Worm (Caenorhabditis elegans): ENCODE results near the gene F11G11.4.

F11G11.4 gene

ce11 chrII:4883412-4883811 lies 23.0 kb downstream of the F11G11.4 start, which contains the start of gene gst-8:
Gene gst-8, plus strand, starts transcription at chrII:4883712.
- no peak for TF ChIP-seq spr-1 (tag; optimal IDR thresholded peaks at IDR 0.05)
- TF ChIP-seq dmd-6 (GFP tag; IDR thresholded peaks at IDR 0.05): 0 out of 2 replicates have a peak, but pooled peaks have one; percentile 17
- peak; percentile 9 for TF ChIP-seq dve-1 (tag; optimal IDR thresholded peaks at IDR 0.05; ENCODE audit: insufficient read depth)
- no peak for TF ChIP-seq nhr-77 (tag; optimal IDR thresholded peaks at IDR 0.05)
- TF ChIP-seq daf-16 (GFP tag; optimal IDR thresholded peaks at IDR 0.05): no peak
- TF ChIP-seq daf-16 (tag; optimal IDR thresholded peaks at IDR 0.05): peak; percentile 55
- peak; percentile 8 for TF ChIP-seq hlh-11 (tag; optimal IDR thresholded peaks at IDR 0.05)
- peak; percentile 27 for TF ChIP-seq T20F7.1 (GFP tag; optimal IDR thresholded peaks at IDR 0.05)

ce11 chrII:4884403-4884802 lies 24.0 kb downstream of the F11G11.4 start:
- TF ChIP-seq lsy-2 (tag; optimal IDR thresholded peaks at IDR 0.05) (no peak), lin-38 (GFP tag; IDR thresholded peaks at IDR 0.05) (no peak), ceh-62 (tag; optimal IDR thresholded peaks at IDR 0.05) (no peak), unc-62 (GFP tag; optimal IDR thresholded peaks at IDR 0.05 in 1 of 2) (peak in 1 of 2 experiments; percentile 65), unc-62 (tag; optimal IDR thresholded peaks at IDR 0.05) (no peak), zfp-2 (tag; optimal IDR thresholded peaks at IDR 0.05) (no peak), ces-1 (GFP tag; optimal IDR thresholded peaks at IDR 0.05) (no peak), daf-8 (GFP tag; IDR thresholded peaks at IDR 0.05) (no peak)

ce11 chrII:4885976-4886375 lies 25.6 kb downstream of the F11G11.4 start, which contains the start of gene R05F9.7:
Gene R05F9.7, plus strand, starts transcription at chrII:4886276.
- TF ChIP-seq lin-39 (tag; optimal IDR thresholded peaks at IDR 0.05): no peak
- no peak for TF ChIP-seq lim-7 (GFP tag; IDR thresholded peaks at IDR 0.05)
- no peak for TF ChIP-seq hlh-30 (tag; optimal IDR thresholded peaks at IDR 0.05; ENCODE audit: insufficient read depth)
- TF ChIP-seq daf-19 (GFP tag; conservative IDR thresholded peaks at IDR 0.05): no peak
- TF ChIP-seq spr-1 (tag; optimal IDR thresholded peaks at IDR 0.05): no peak
- TF ChIP-seq zfp-3 (GFP tag; conservative IDR thresholded peaks at IDR 0.05): no peak
- TF ChIP-seq mxl-3 (GFP tag; optimal IDR thresholded peaks at IDR 0.05): no peak
- TF ChIP-seq F37D6.2 (tag; optimal IDR thresholded peaks at IDR 0.05): no peak
- no peak for TF ChIP-seq hlh-11 (tag; optimal IDR thresholded peaks at IDR 0.05)
- TF ChIP-seq lir-3 (tag; optimal IDR thresholded peaks at IDR 0.05): no peak
- no peak for TF ChIP-seq daf-8 (GFP tag; IDR thresholded peaks at IDR 0.05)
- no peak for TF ChIP-seq unc-62 (GFP tag; optimal IDR thresholded peaks at IDR 0.05 in 1 of 2)
- TF ChIP-seq unc-62 (tag; optimal IDR thresholded peaks at IDR 0.05): no peak
- TF ChIP-seq ZK546.5 (tag; optimal IDR thresholded peaks at IDR 0.05): no peak
- no peak for TF ChIP-seq dmd-6 (GFP tag; IDR thresholded peaks at IDR 0.05)
- TF ChIP-seq fos-1 (tag; optimal IDR thresholded peaks at IDR 0.05): no peak

ce11 chrII:4888527-4889487 lies 28.4 kb downstream of the F11G11.4 start, which contains the start of gene pgm-1:
Gene pgm-1, plus strand, starts transcription at chrII:4889437.
- peak; percentile 57; the same call in 1 of the 2 replicates for TF ChIP-seq hmg-1.1 (GFP tag; IDR thresholded peaks at IDR 0.05)
- TF ChIP-seq hif-1 (tag; optimal IDR thresholded peaks at IDR 0.05): peak in 1 of 2 experiments; percentile 72
- TF ChIP-seq nhr-28 (tag; optimal IDR thresholded peaks at IDR 0.05): peak; percentile 97
- peak; percentile 9 for TF ChIP-seq mep-1 (tag; optimal IDR thresholded peaks at IDR 0.05)
- no peak for TF ChIP-seq madf-5 (GFP tag; IDR thresholded peaks at IDR 0.05)
- TF ChIP-seq pha-4 (GFP tag; IDR thresholded peaks at IDR 0.05): 0 out of 2 replicates have a peak, but pooled peaks have one; percentile 11
- no peak for TF ChIP-seq pha-4 (tag; optimal IDR thresholded peaks at IDR 0.05)
- no peak for TF ChIP-seq fkh-10 (GFP tag; optimal IDR thresholded peaks at IDR 0.05)
- peak; percentile 4 for TF ChIP-seq dve-1 (tag; optimal IDR thresholded peaks at IDR 0.05; ENCODE audit: insufficient read depth)
- no peak for TF ChIP-seq dmd-9 (GFP tag; IDR thresholded peaks at IDR 0.05)
- no peak for TF ChIP-seq dmd-8 (GFP tag; IDR thresholded peaks at IDR 0.05)
- TF ChIP-seq mdl-1 (tag; optimal IDR thresholded peaks at IDR 0.05): no peak
- TF ChIP-seq ceh-82 (tag; optimal IDR thresholded peaks at IDR 0.05): no peak
- no peak for TF ChIP-seq zfp-2 (tag; optimal IDR thresholded peaks at IDR 0.05)
- peak; percentile 72 for TF ChIP-seq hlh-11 (tag; optimal IDR thresholded peaks at IDR 0.05)
- TF ChIP-seq nhr-10 (tag; optimal IDR thresholded peaks at IDR 0.05): no peak
- no peak for TF ChIP-seq lin-38 (GFP tag; IDR thresholded peaks at IDR 0.05)
- peak; percentile 56 for TF ChIP-seq ama-1 (optimal IDR thresholded peaks at IDR 0.05)
- TF ChIP-seq ztf-11 (tag; optimal IDR thresholded peaks at IDR 0.05): no peak
- TF ChIP-seq D1046.2 (GFP tag; IDR thresholded peaks at IDR 0.05): no peak
- peak in 1 of 2 experiments; percentile 64 for TF ChIP-seq daf-16 (GFP tag; optimal IDR thresholded peaks at IDR 0.05)
- peak; percentile 43 for TF ChIP-seq daf-16 (tag; optimal IDR thresholded peaks at IDR 0.05)
- TF ChIP-seq saeg-2 (GFP tag; IDR thresholded peaks at IDR 0.05): no peak
- peak in 1 of 2 experiments; percentile 44 for TF ChIP-seq lsy-2 (tag; optimal IDR thresholded peaks at IDR 0.05)
